Worm (Caenorhabditis elegans): ENCODE measurements around the gene F56D6.9.

DNA sequence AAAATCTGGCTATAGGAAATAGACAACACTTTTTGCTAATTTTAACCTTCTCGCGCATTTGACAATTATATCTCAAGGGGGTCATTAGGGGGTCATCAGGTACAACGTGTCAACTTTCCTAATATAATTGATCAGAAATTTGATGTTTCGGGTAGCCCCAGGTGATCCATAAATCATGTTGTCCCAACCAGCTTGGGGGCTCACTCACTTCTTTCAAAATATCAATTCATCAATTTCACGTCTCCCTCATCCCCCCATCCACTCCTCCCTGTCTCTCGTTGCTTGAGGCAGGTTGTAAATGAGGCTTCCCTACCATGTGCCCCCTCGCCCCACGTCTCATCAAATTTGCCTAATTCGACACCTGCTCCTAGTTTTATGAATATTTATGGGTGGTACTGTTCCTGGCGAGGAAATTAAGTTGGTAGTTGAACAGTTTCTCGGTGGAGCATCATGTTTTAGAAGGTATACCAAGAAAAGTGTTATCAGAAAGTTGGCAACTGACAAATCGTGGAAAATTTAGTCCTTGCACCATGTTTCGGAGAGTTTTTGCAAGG is 34.1 kb upstream of the F56D6.9 start:
- TF ChIP-seq ces-1 (GFP tag; optimal IDR thresholded peaks at IDR 0.05), result peak; percentile 35
- TF ChIP-seq lsy-2 (tag; optimal IDR thresholded peaks at IDR 0.05), result no peak
- TF ChIP-seq elt-1 (tag; optimal IDR thresholded peaks at IDR 0.05; ENCODE audit: borderline replicate concordance, insufficient read depth), result no peak
- no peak for TF ChIP-seq drap-1 (GFP tag; optimal IDR thresholded peaks at IDR 0.05)
- no peak for TF ChIP-seq elt-3 (tag; optimal IDR thresholded peaks at IDR 0.05)
- no peak for TF ChIP-seq nhr-76 (tag; optimal IDR thresholded peaks at IDR 0.05)
- TF ChIP-seq lin-32 (GFP tag; optimal IDR thresholded peaks at IDR 0.05), result no peak
- no peak for TF ChIP-seq snpc-4 (tag; optimal IDR thresholded peaks at IDR 0.05)
- TF ChIP-seq nhr-237 (tag; optimal IDR thresholded peaks at IDR 0.05), result no peak
- no peak for TF ChIP-seq nhr-28 (tag; optimal IDR thresholded peaks at IDR 0.05)
